Fruit fly (Drosophila melanogaster): ENCODE results near the gene KrT95D.

KrT95D gene

DNA sequence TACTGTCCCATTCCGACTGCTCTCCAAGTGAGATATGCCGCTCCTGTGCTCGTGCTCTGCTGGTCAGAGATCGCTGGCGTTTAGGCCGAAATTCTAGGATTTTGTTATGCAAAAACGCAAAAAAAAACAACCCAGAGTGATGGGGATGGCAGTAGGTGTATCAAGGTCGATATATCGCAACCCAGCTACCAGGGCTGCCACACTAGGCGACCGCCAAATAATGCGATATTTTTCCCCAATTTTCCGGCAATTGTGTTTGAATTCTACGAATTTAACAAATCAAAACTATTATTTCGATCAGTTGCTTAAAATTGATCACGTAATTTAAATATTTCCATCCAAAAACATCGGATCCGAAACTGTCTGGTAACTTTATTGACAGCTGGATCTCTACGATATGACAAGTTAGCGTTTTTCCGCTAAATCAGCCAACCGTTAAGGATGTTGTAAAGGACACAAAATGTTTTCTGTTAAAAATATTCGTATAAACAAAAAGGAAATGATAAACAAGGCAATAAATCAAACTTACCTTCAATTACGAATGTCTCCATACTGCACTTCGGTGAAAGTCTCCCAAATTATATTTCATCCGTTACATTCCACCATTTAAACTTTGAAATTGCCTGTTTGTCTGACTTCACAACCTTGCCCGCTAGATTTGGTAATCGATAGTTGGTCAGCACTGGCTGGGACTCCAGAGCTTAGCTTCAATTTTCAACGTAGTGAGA lies 6.1 kb upstream of the KrT95D start, which contains the start of gene spas (continued):
- TF ChIP-seq p53 (GFP tag; optimal IDR thresholded peaks at IDR 0.05), result no peak
- peak; percentile 67 for TF ChIP-seq CG9437 (GFP tag; optimal IDR thresholded peaks at IDR 0.05)
- TF ChIP-seq Hr78 (GFP tag; optimal IDR thresholded peaks at IDR 0.05), result no peak
- TF ChIP-seq bigmax (GFP tag; optimal IDR thresholded peaks at IDR 0.05), result peak; percentile 29
- TF ChIP-seq az2 (GFP tag; optimal IDR thresholded peaks at IDR 0.05), result peak; percentile 57
- TF ChIP-seq CG12155 (GFP tag; optimal IDR thresholded peaks at IDR 0.05), result peak; percentile 75
- peak; percentile 56 for TF ChIP-seq E2f1 (GFP tag; IDR thresholded peaks at IDR 0.05)
- peak; percentile 68 for TF ChIP-seq CG13424 (tag; optimal IDR thresholded peaks at IDR 0.05)
- TF ChIP-seq CG3847 (GFP tag; IDR thresholded peaks at IDR 0.05), result peak; percentile 82
- peak; percentile 79 for TF ChIP-seq ken (GFP tag; IDR thresholded peaks at IDR 0.05)
- no peak for TF ChIP-seq Hand (GFP tag; optimal IDR thresholded peaks at IDR 0.05)
- TF ChIP-seq grn (GFP tag; optimal IDR thresholded peaks at IDR 0.05), result no peak
- TF ChIP-seq toy (GFP tag; IDR thresholded peaks at IDR 0.05), result peak; percentile 36; the same call in 1 of the 2 replicates
- peak; percentile 73 to 95 for TF ChIP-seq Pdp1 (GFP tag; optimal IDR thresholded peaks at IDR 0.05)
- TF ChIP-seq shn (GFP tag; optimal IDR thresholded peaks at IDR 0.05), result peak; percentile 77
- no peak for TF ChIP-seq Hr39 (optimal IDR thresholded peaks at IDR 0.05)
- TF ChIP-seq CG6254 (GFP tag; optimal IDR thresholded peaks at IDR 0.05), result peak; percentile 22
- TF ChIP-seq CG12744 (GFP tag; optimal IDR thresholded peaks at IDR 0.05), result peak; percentile 34
- no peak for TF ChIP-seq Eip74EF (GFP tag; optimal IDR thresholded peaks at IDR 0.05)
- TF ChIP-seq jigr1 (GFP tag; IDR thresholded peaks at IDR 0.05), result no peak; the same call in 2 of the 3 replicates
- peak; percentile 66; the same call in 2 of the 3 replicates for TF ChIP-seq CG7357 (GFP tag; IDR thresholded peaks at IDR 0.05)
- peak; percentile 26 for TF ChIP-seq Oli (tag; optimal IDR thresholded peaks at IDR 0.05)
- peak; percentile 66 for TF ChIP-seq fd96Cb (tag; optimal IDR thresholded peaks at IDR 0.05)
- no peak for TF ChIP-seq CG14965 (GFP tag; optimal IDR thresholded peaks at IDR 0.05; ENCODE audit: borderline replicate concordance)
- peak; percentile 50; the same call in 1 of the 2 replicates for TF ChIP-seq danr (GFP tag; IDR thresholded peaks at IDR 0.05)
- TF ChIP-seq chif (GFP tag; optimal IDR thresholded peaks at IDR 0.05), result peak; percentile 24 to 70
- TF ChIP-seq Xrp1 (GFP tag; IDR thresholded peaks at IDR 0.05), result peak; percentile 79
- TF ChIP-seq z (GFP tag; IDR thresholded peaks at IDR 0.05), result no peak
- peak; percentile 29 for TF ChIP-seq B-H2 (GFP tag; optimal IDR thresholded peaks at IDR 0.05)
- peak in 1 of 2 experiments; percentile 66 for TF ChIP-seq bsh (GFP tag; optimal IDR thresholded peaks at IDR 0.05)
- TF ChIP-seq Mes4 (GFP tag; optimal IDR thresholded peaks at IDR 0.05), result peak; percentile 17
- TF ChIP-seq CG7928 (GFP tag; optimal IDR thresholded peaks at IDR 0.05), result peak; percentile 90
- TF ChIP-seq al (GFP tag; IDR thresholded peaks at IDR 0.05), result peak; percentile 63; the same call in 1 of the 2 replicates
- peak; percentile 67 for TF ChIP-seq HmgZ (tag; optimal IDR thresholded peaks at IDR 0.05)
- TF ChIP-seq Nf-YC (tag; optimal IDR thresholded peaks at IDR 0.05), result no peak
- TF ChIP-seq CG4404 (GFP tag; IDR thresholded peaks at IDR 0.05), result peak; percentile 81
- TF ChIP-seq CG17328 (GFP tag; IDR thresholded peaks at IDR 0.05), result peak; percentile 79
- no peak for TF ChIP-seq cato (GFP tag; optimal IDR thresholded peaks at IDR 0.05; ENCODE audit: borderline replicate concordance)
- TF ChIP-seq cad (GFP tag; optimal IDR thresholded peaks at IDR 0.05), result no peak
- TF ChIP-seq CG16863 (GFP tag; optimal IDR thresholded peaks at IDR 0.05), result peak; percentile 77
- TF ChIP-seq pan (optimal IDR thresholded peaks at IDR 0.05), result no peak
- TF ChIP-seq pan (GFP tag; optimal IDR thresholded peaks at IDR 0.05 in 1 of 2, IDR thresholded peaks at IDR 0.05 in 1 of 2), result peak in 1 of 2 experiments; percentile 67
- TF ChIP-seq zen2 (GFP tag; IDR thresholded peaks at IDR 0.05; ENCODE audit: partially characterized antibody), result peak; percentile 80
- TF ChIP-seq MTF-1 (GFP tag; optimal IDR thresholded peaks at IDR 0.05; ENCODE audit: borderline replicate concordance), result no peak
- no peak for TF ChIP-seq lov (optimal IDR thresholded peaks at IDR 0.05)
- peak; percentile 66; the same call in 1 of the 3 replicates for TF ChIP-seq lov (GFP tag; IDR thresholded peaks at IDR 0.05)
- TF ChIP-seq CG4360 (GFP tag; IDR thresholded peaks at IDR 0.05), result no peak
- TF ChIP-seq CG10209 (GFP tag; optimal IDR thresholded peaks at IDR 0.05), result peak; percentile 55
- TF ChIP-seq corto (GFP tag; optimal IDR thresholded peaks at IDR 0.05), result no peak

All from whole organism, embryonic.